Worm (Caenorhabditis elegans) whole organism, young adult: ENCODE measurements around the gene R02D5.3.

Experiments used
- Y53F4B.3 ChIP-seq: fragments of 200-800 bp; sonication (Bioruptor generic); IDR thresholded peaks from 2 replicates; pipeline ENCODE4 v1.3.6; 2022; ENCODE audit warnings: missing genetic modification reagents, missing genetic modification characterization, missing compliant biosample characterization
- hsf-1 ChIP-seq: fragments of 200-800 bp; sonication (Bioruptor generic); IDR thresholded peaks from 2 replicates; pipeline ENCODE4 v1.3.6; 2022; ENCODE audit warnings: missing genetic modification reagents, missing genetic modification characterization, missing compliant biosample characterization
- mel-28 ChIP-seq: sonication (generic microtip); optimal IDR thresholded peaks from 2 replicates; lab custom pipeline; 2016; ENCODE audit warnings: borderline replicate concordance, mild to moderate bottlenecking, missing genetic modification characterization, missing compliant biosample characterization
- nhr-80 ChIP-seq: sonication (generic microtip); optimal IDR thresholded peaks from 2 replicates; lab custom pipeline; 2016; ENCODE audit warnings: missing genetic modification characterization, missing compliant biosample characterization
- pha-4 ChIP-seq: fragments of 150-350 bp; sonication (generic microtip); optimal IDR thresholded peaks from 2 replicates; lab custom pipeline; 2014; ENCODE audit warnings: missing biosample characterization, missing genetic modification reagents, missing genetic modification characterization
- tbp1 ChIP-seq: fragments of 200-800 bp; sonication (Bioruptor generic); optimal IDR thresholded peaks from 2 replicates; lab custom pipeline; 2018; ENCODE audit warnings: mild to moderate bottlenecking, missing genetic modification characterization, missing compliant biosample characterization
- ztf-28 ChIP-seq: fragments of 200-800 bp; sonication (Bioruptor generic); IDR thresholded peaks from 2 replicates; pipeline ENCODE4 v1.3.6; 2022; ENCODE audit warnings: missing genetic modification reagents, missing genetic modification characterization, missing compliant biosample characterization

- no peak for TF ChIP-seq Y53F4B.3 (GFP tag; lab: Robert Waterston, UW)
- no peak for TF ChIP-seq ztf-28 (GFP tag; lab: Robert Waterston, UW)
- TF ChIP-seq nhr-80, result no peak
- TF ChIP-seq hsf-1 (GFP tag; lab: Robert Waterston, UW), result no peak
- TF ChIP-seq pha-4 (tag; lab: Kevin White, UChicago), result no peak
- TF ChIP-seq tbp1 (GFP tag; lab: Kevin White, UChicago), result no peak
- no peak for TF ChIP-seq mel-28 (tag; lab: Kevin White, UChicago)
These were observed 36.3 kb downstream of the R02D5.3 start, which contains the start of gene R02D5.8 for ce11 chrV:14519268-14519667.
